Fruit fly (Drosophila melanogaster) whole organism, wandering third instar larva: ENCODE data around the gene comm2.
A peak's percentile ranks its signal among the peaks of the same experiment; 100 is the strongest.

Experiments used
- Abd-B ChIP-seq: fragments of >200 bp; optimal IDR thresholded peaks from 2 replicates; lab custom pipeline; 2017; ENCODE audit warnings: missing biosample characterization, missing genetic modification characterization
- Dfd ChIP-seq: fragments of >200 bp; optimal IDR thresholded peaks from 2 replicates; lab custom pipeline; 2017; ENCODE audit warnings: missing biosample characterization, missing genetic modification characterization
- Jra ChIP-seq: sonication (Bioruptor generic); optimal IDR thresholded peaks from 2 replicates; lab custom pipeline; 2016; ENCODE audit warnings: missing biosample characterization, missing genetic modification characterization
- Myc ChIP-seq: fragments of >200 bp; optimal IDR thresholded peaks from 2 replicates; lab custom pipeline; 2017
- N ChIP-seq: fragments of >200 bp; optimal IDR thresholded peaks from 2 replicates; lab custom pipeline; 2018; ENCODE audit warnings: missing biosample characterization, missing external identifiers, missing genetic modification characterization
- Rel ChIP-seq, 2 experiments: fragments of 200-800 bp; sonication (Bioruptor generic) in 1 of 2; optimal IDR thresholded peaks; 2 replicates in 1 of 2; 3 replicates in 1 of 2; lab custom pipeline; 2016 to 2019; ENCODE audit warnings: mild to moderate bottlenecking in 2 of 2, missing biosample characterization in 2 of 2, missing genetic modification characterization in 2 of 2, moderate library complexity in 1 of 2
- Sp1 ChIP-seq: fragments of 200-800 bp; sonication (Bioruptor generic); optimal IDR thresholded peaks from 3 replicates; lab custom pipeline; 2019; ENCODE audit warnings: missing biosample characterization, mild to moderate bottlenecking, missing genetic modification characterization, moderate library complexity
- Vsx2 ChIP-seq: fragments of 200-300, 225-300 bp; sonication (Bioruptor generic); optimal IDR thresholded peaks from 2 replicates; lab custom pipeline; 2018; ENCODE audit warnings: missing biosample characterization, missing genetic modification characterization; ENCODE audit not compliant: partially characterized antibody
- brk ChIP-seq: fragments of 200-800 bp; sonication (Bioruptor generic); optimal IDR thresholded peaks from 2 replicates; lab custom pipeline; 2016; ENCODE audit warnings: missing biosample characterization, mild to moderate bottlenecking, missing genetic modification characterization
- dl ChIP-seq, 2 experiments: fragments of 175-275, 200-275 bp in 1 of 2; fragments of 200-275 bp in 1 of 2; sonication (Bioruptor generic); optimal IDR thresholded peaks; lab custom pipeline; 2018; ENCODE audit warnings: mild to moderate bottlenecking in 2 of 2, missing biosample characterization in 2 of 2, missing genetic modification characterization in 2 of 2, moderate library complexity in 2 of 2; ENCODE audit not compliant: partially characterized antibody in 2 of 2, insufficient read depth in 1 of 2
- ey ChIP-seq: fragments of 200-800 bp; sonication (Bioruptor generic); optimal IDR thresholded peaks from 2 replicates; lab custom pipeline; 2016; ENCODE audit warnings: missing biosample characterization, missing genetic modification characterization
- psq ChIP-seq: fragments of 200-800 bp; sonication (Bioruptor generic); optimal IDR thresholded peaks from 3 replicates; lab custom pipeline; 2017; ENCODE audit warnings: missing biosample characterization, mild to moderate bottlenecking, missing genetic modification characterization, moderate library complexity
- sage ChIP-seq: fragments of 200-800 bp; sonication (Bioruptor generic); optimal IDR thresholded peaks from 2 replicates; lab custom pipeline; 2016; ENCODE audit warnings: missing biosample characterization, mild to moderate bottlenecking, missing genetic modification characterization
- usp ChIP-seq: fragments of >200 bp; optimal IDR thresholded peaks from 2 replicates; lab custom pipeline; 2017; ENCODE audit warnings: missing biosample characterization, missing genetic modification characterization

- TF ChIP-seq N (GFP tag; lab: Kevin White, UChicago) (no peak), psq (GFP tag; lab: Kevin White, UChicago) (peak; percentile 24), sage (GFP tag; lab: Kevin White, UChicago) (no peak), brk (GFP tag; lab: Kevin White, UChicago) (no peak), Dfd (GFP tag; lab: Kevin White, UChicago) (no peak), usp (GFP tag; lab: Kevin White, UChicago) (no peak), Abd-B (GFP tag; lab: Kevin White, UChicago) (no peak), Sp1 (peak; percentile 7), ey (GFP tag; lab: Kevin White, UChicago) (no peak), Rel (GFP tag; optimal IDR thresholded peaks at IDR 0.05; lab: Kevin White, UChicago) (no peak), Rel (tag; optimal IDR thresholded peaks at IDR 0.05; lab: Kevin White, UChicago) (no peak), dl (GFP tag; optimal IDR thresholded peaks at IDR 0.05; lab: Kevin White, UChicago; ENCODE audit: insufficient read depth in 1 of 2, partially characterized antibody in 2 of 2) (no peak), Myc (lab: Kevin White, UChicago) (no peak), Jra (GFP tag; lab: Kevin White, UChicago) (no peak), Vsx2 (GFP tag; lab: Kevin White, UChicago) (no peak)
Observed at dm6 chr3L:15704250-15704985, 4.8 kb upstream of the comm2 start.
